Worm (Caenorhabditis elegans): ENCODE results near the gene K01G5.10.

DNA sequence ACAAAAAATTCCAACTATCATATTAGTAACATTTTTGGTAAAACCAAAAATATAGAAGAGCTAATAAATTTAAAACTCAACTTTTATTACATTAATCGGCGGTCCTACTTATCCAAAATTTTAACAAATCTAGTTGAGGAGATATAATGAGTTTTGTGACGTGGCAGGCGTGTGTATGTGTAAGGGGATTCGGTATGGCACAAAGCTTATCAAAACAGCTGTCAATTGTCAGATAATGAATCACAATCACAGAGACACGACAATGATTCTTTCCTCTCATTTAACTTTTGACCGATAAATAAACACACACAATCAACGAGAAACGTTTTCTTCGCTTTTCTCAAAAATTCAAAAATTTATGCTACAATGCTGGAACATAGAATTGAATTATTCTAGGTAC, 43.7 kb upstream of the K01G5.10 start, which contains the start of gene K11D9.3:
- TF ChIP-seq F13H6.1 (tag; optimal IDR thresholded peaks at IDR 0.05) (no peak), mec-3 (tag; optimal IDR thresholded peaks at IDR 0.05; ENCODE audit: borderline replicate concordance) (no peak), ceh-18 (tag; optimal IDR thresholded peaks at IDR 0.05) (no peak), nhr-11 (tag; optimal IDR thresholded peaks at IDR 0.05) (no peak), fkh-10 (GFP tag; optimal IDR thresholded peaks at IDR 0.05) (no peak), ceh-9 (tag; optimal IDR thresholded peaks at IDR 0.05) (no peak), npax-4 (tag; optimal IDR thresholded peaks at IDR 0.05) (no peak), pax-1 (tag; optimal IDR thresholded peaks at IDR 0.05) (no peak), nhr-232 (tag; optimal IDR thresholded peaks at IDR 0.05) (no peak), ceh-34 (tag; optimal IDR thresholded peaks at IDR 0.05) (no peak), sox-4 (tag; optimal IDR thresholded peaks at IDR 0.05) (no peak), rnt-1 (tag; optimal IDR thresholded peaks at IDR 0.05) (no peak)
